Worm (Caenorhabditis elegans): ENCODE measurements around the gene dnj-8.

The dnj-8 gene

DNA sequence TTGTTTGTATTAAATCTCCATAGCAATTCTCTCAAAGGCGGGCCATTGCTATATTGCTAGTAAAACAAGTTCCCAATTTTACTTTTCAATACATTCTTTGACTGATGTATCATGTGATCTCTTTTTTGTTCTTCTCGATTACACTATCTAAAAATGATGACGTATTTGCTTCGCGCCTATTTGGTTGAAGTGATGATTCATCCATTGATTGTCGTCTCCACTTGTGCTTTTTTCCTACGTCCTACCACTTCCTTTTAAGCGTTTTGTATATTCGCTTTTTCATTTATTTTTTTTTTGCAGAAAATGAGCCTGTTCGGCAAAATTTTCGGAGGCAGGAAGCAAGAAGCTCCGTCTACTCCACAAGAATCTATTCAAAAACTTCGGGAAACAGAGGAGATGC, 8.5 kb downstream of the dnj-8 start, which contains the start of gene vps-32.1:
Gene vps-32.1, plus strand, starts transcription at position 301 of the 400 bp plus-strand sequence.
- TF ChIP-seq zim-3 (tag; optimal IDR thresholded peaks at IDR 0.05) (no peak), rcor-1 (GFP tag; IDR thresholded peaks at IDR 0.05) (no peak), ekl-4 (GFP tag; IDR thresholded peaks at IDR 0.05) (no peak), F57C9.4 (tag; optimal IDR thresholded peaks at IDR 0.05) (no peak), ceh-27 (GFP tag; optimal IDR thresholded peaks at IDR 0.05) (no peak), lin-26 (GFP tag; IDR thresholded peaks at IDR 0.05) (0 out of 2 replicates have a peak, but pooled peaks have one; percentile 19)

DNA sequence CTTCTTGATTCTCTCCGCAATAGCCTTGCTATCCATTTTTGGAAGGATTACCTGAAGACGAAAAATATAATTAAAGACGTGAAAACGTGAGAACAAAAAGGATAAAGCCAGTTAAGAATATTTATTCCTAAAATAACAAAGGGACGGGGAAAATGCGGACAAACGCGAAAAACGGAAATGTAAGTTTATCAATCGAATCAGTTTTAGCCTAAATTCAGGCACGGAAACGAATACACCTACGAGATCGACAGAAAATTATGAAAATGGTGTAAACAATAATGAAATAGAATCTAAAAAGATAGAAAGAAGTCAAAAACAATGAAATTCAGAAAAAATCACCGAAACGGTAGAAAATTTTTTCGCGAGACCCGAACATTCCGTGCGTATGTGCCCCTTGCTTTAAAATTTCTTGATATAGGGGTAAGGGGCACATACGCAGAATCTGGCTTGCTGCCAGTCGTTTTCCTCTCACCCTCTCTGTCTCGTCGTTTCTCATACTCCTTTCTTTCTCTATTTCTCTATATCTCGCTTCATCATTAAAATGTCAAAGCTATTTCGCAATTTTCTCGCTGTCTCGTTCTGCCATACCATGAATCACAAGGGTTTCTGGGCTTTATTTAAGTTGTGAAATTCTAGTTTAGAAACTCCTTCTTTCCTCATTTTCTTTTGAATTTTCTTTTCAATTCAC, 9.1 kb downstream of the dnj-8 start, which contains the start of gene icd-1:
Gene icd-1, minus strand, starts transcription at position 51 of the 688 bp plus-strand sequence.
- TF ChIP-seq ztf-3 (GFP tag; optimal IDR thresholded peaks at IDR 0.05) = peak; percentile 30
- TF ChIP-seq ceh-91 (GFP tag; IDR thresholded peaks at IDR 0.05) = peak; percentile 78
- peak; percentile 87 for TF ChIP-seq repo-1 (tag; optimal IDR thresholded peaks at IDR 0.05)
- peak; percentile 81 for TF ChIP-seq F33H1.4 (GFP tag; IDR thresholded peaks at IDR 0.05)
- peak; percentile 79 for TF ChIP-seq madf-10 (tag; optimal IDR thresholded peaks at IDR 0.05)
- TF ChIP-seq mel-28 (tag; optimal IDR thresholded peaks at IDR 0.05; ENCODE audit: borderline replicate concordance) = no peak
- TF ChIP-seq cebp-2 (GFP tag; IDR thresholded peaks at IDR 0.05) = 0 out of 2 replicates have a peak, but pooled peaks have one; percentile 55
- peak; percentile 86 for TF ChIP-seq ZK185.1 (tag; optimal IDR thresholded peaks at IDR 0.05; ENCODE audit: poor library complexity, severe bottlenecking)
- TF ChIP-seq mcd-1 (GFP tag; IDR thresholded peaks at IDR 0.05) = peak; percentile 93
- peak; percentile 85 for TF ChIP-seq Y67H2A.10 (GFP tag; conservative IDR thresholded peaks at IDR 0.05)
- peak; percentile 95 for TF ChIP-seq lin-40 (tag; optimal IDR thresholded peaks at IDR 0.05)
- TF ChIP-seq lag-1 (GFP tag; IDR thresholded peaks at IDR 0.05) = no peak
- TF ChIP-seq ccch-3 (GFP tag; optimal IDR thresholded peaks at IDR 0.05) = no peak
- TF ChIP-seq let-607 (tag; optimal IDR thresholded peaks at IDR 0.05) = peak; percentile 53 to 80
- peak; percentile 84 for TF ChIP-seq C06A6.2 (GFP tag; conservative IDR thresholded peaks at IDR 0.05)
- 0 out of 2 replicates have a peak, but pooled peaks have one; percentile 13 for TF ChIP-seq aptf-2 (GFP tag; conservative IDR thresholded peaks at IDR 0.05)
- peak; percentile 77 for TF ChIP-seq snpc-1.1 (tag; optimal IDR thresholded peaks at IDR 0.05; ENCODE audit: insufficient read depth)
- TF ChIP-seq ztf-22 (GFP tag; optimal IDR thresholded peaks at IDR 0.05) = peak; percentile 37
- no peak for TF ChIP-seq die-1 (tag; optimal IDR thresholded peaks at IDR 0.05)
- peak; percentile 72; the same call in 1 of the 2 replicates for TF ChIP-seq attf-3 (GFP tag; conservative IDR thresholded peaks at IDR 0.05)
- TF ChIP-seq egl-44 (GFP tag; IDR thresholded peaks at IDR 0.05) = 0 out of 2 replicates have a peak, but pooled peaks have one; percentile 33
- TF ChIP-seq tbp1 (GFP tag; optimal IDR thresholded peaks at IDR 0.05) = peak; percentile 76
- TF ChIP-seq unc-130 (GFP tag; optimal IDR thresholded peaks at IDR 0.05) = peak; percentile 88
- TF ChIP-seq ztf-28 (GFP tag; IDR thresholded peaks at IDR 0.05) = 0 out of 2 replicates have a peak, but pooled peaks have one; percentile 25
- TF ChIP-seq tbx-9 (tag; optimal IDR thresholded peaks at IDR 0.05; ENCODE audit: borderline replicate concordance) = no peak
- TF ChIP-seq Y56A3A.18 (GFP tag; IDR thresholded peaks at IDR 0.05) = 0 out of 2 replicates have a peak, but pooled peaks have one; percentile 19
- TF ChIP-seq bed-1 (GFP tag; IDR thresholded peaks at IDR 0.05) = no peak
- TF ChIP-seq hlh-26 (GFP tag; conservative IDR thresholded peaks at IDR 0.05) = no peak
- TF ChIP-seq ztf-18 (tag; optimal IDR thresholded peaks at IDR 0.05) = peak; percentile 70
- TF ChIP-seq nfyb-1 (GFP tag; IDR thresholded peaks at IDR 0.05) = peak; percentile 94
- TF ChIP-seq dox-1 (GFP tag; IDR thresholded peaks at IDR 0.05) = peak; percentile 95
- peak; percentile 88 for TF ChIP-seq ztf-26 (tag; optimal IDR thresholded peaks at IDR 0.05)
- peak; percentile 89 for TF ChIP-seq B0336.3 (GFP tag; IDR thresholded peaks at IDR 0.05)
- TF ChIP-seq ceh-27 (GFP tag; optimal IDR thresholded peaks at IDR 0.05) = peak; percentile 85
- 0 out of 2 replicates have a peak, but pooled peaks have one; percentile 28 for TF ChIP-seq egl-18 (GFP tag; IDR thresholded peaks at IDR 0.05)
- no peak for TF ChIP-seq hlh-12 (tag; optimal IDR thresholded peaks at IDR 0.05)
- no peak for TF ChIP-seq lsy-27 (tag; optimal IDR thresholded peaks at IDR 0.05; ENCODE audit: borderline replicate concordance, insufficient read depth)
- peak; percentile 16 for TF ChIP-seq F10E7.11 (tag; optimal IDR thresholded peaks at IDR 0.05)
- TF ChIP-seq somi-1 (GFP tag; optimal IDR thresholded peaks at IDR 0.05) = peak; percentile 90

Measured in whole organism, young adult.